Fruit fly (Drosophila melanogaster) whole organism: ENCODE measurements around the gene mRpS34.

ENCODE experiments used
- CG8478 ChIP-seq: fragments of >200 bp; optimal IDR thresholded peaks from 2 replicates; lab custom pipeline; 2018; ENCODE audit warnings: inconsistent platforms
- Dll ChIP-seq: fragments of >200 bp; optimal IDR thresholded peaks from 2 replicates; lab custom pipeline; 2017
- EcR ChIP-seq, 2 experiments: fragments of >200 bp; optimal IDR thresholded peaks; 2 replicates each; lab custom pipeline; 2017; ENCODE audit warnings: missing biosample characterization in 2 of 2, missing genetic modification characterization in 2 of 2, missing genetic modification reagents in 2 of 2
- pan ChIP-seq: fragments of >200 bp; optimal IDR thresholded peaks from 2 replicates; lab custom pipeline; 2017
- psq ChIP-seq: fragments of >200 bp; optimal IDR thresholded peaks from 2 replicates; lab custom pipeline; 2017
- usp ChIP-seq: fragments of >200 bp; optimal IDR thresholded peaks from 2 replicates; lab custom pipeline; 2017; ENCODE audit warnings: missing biosample characterization, missing genetic modification characterization, mixed read lengths

mRpS34 gene

dm6 chr3L:16339463-16339862, 8.4 kb upstream of the mRpS34 start:
- TF ChIP-seq Dll (lab: Kevin White, UChicago) (no peak), CG8478 (lab: Kevin White, UChicago) (no peak), usp (GFP tag; lab: Kevin White, UChicago) (no peak), psq (lab: Kevin White, UChicago) (no peak), pan (lab: Kevin White, UChicago) (no peak), EcR (GFP tag; optimal IDR thresholded peaks at IDR 0.05; lab: Kevin White, UChicago) (no peak)

dm6 chr3L:16339873-16340272, 8.0 kb upstream of the mRpS34 start:
- TF ChIP-seq CG8478 (lab: Kevin White, UChicago) (no peak), pan (lab: Kevin White, UChicago) (no peak), psq (lab: Kevin White, UChicago) (no peak), EcR (GFP tag; optimal IDR thresholded peaks at IDR 0.05; lab: Kevin White, UChicago) (no peak), Dll (lab: Kevin White, UChicago) (no peak), usp (GFP tag; lab: Kevin White, UChicago) (no peak)

- TF ChIP-seq usp (GFP tag; lab: Kevin White, UChicago) (no peak), CG8478 (lab: Kevin White, UChicago) (no peak), EcR (GFP tag; optimal IDR thresholded peaks at IDR 0.05; lab: Kevin White, UChicago) (no peak), psq (lab: Kevin White, UChicago) (no peak), Dll (lab: Kevin White, UChicago) (no peak), pan (lab: Kevin White, UChicago) (no peak)
These were observed 1.9 kb upstream of the mRpS34 start, which contains the start of gene CG33257 for dm6 chr3L:16346023-16346422. Gene CG33257, plus strand, starts transcription at chr3L:16346323.

- TF ChIP-seq usp (GFP tag; lab: Kevin White, UChicago) (no peak), psq (lab: Kevin White, UChicago) (no peak), CG8478 (lab: Kevin White, UChicago) (no peak), EcR (GFP tag; optimal IDR thresholded peaks at IDR 0.05; lab: Kevin White, UChicago) (no peak), Dll (lab: Kevin White, UChicago) (no peak), pan (lab: Kevin White, UChicago) (no peak)
These were observed 1.8 kb downstream of the mRpS34 start for dm6 chr3L:16349686-16350085.

dm6 chr3L:16351770-16352429, 4.0 kb downstream of the mRpS34 start, which contains the start of the genes Golgin104 and Tcs3:
Gene Golgin104, minus strand, starts transcription at chr3L:16351951.
Gene Tcs3, plus strand, starts transcription at chr3L:16351991.
- no peak for TF ChIP-seq CG8478 (lab: Kevin White, UChicago)
- TF ChIP-seq usp (GFP tag; lab: Kevin White, UChicago) = no peak
- TF ChIP-seq pan (lab: Kevin White, UChicago) = no peak
- TF ChIP-seq psq (lab: Kevin White, UChicago) = no peak
- TF ChIP-seq EcR (GFP tag; optimal IDR thresholded peaks at IDR 0.05; lab: Kevin White, UChicago) = no peak
- TF ChIP-seq Dll (lab: Kevin White, UChicago) = no peak

- no peak for TF ChIP-seq pan (lab: Kevin White, UChicago)
- no peak for TF ChIP-seq EcR (GFP tag; optimal IDR thresholded peaks at IDR 0.05; lab: Kevin White, UChicago)
- TF ChIP-seq psq (lab: Kevin White, UChicago) = no peak
- TF ChIP-seq CG8478 (lab: Kevin White, UChicago) = no peak
- no peak for TF ChIP-seq usp (GFP tag; lab: Kevin White, UChicago)
- no peak for TF ChIP-seq Dll (lab: Kevin White, UChicago)
These were observed 6.3 kb downstream of the mRpS34 start, which contains the start of gene Pdh for dm6 chr3L:16354197-16354596. Gene Pdh, minus strand, starts transcription at chr3L:16354297.

- TF ChIP-seq Dll (lab: Kevin White, UChicago) = no peak
- TF ChIP-seq psq (lab: Kevin White, UChicago) = no peak
- no peak for TF ChIP-seq usp (GFP tag; lab: Kevin White, UChicago)
- no peak for TF ChIP-seq pan (lab: Kevin White, UChicago)
- TF ChIP-seq EcR (GFP tag; optimal IDR thresholded peaks at IDR 0.05; lab: Kevin White, UChicago) = no peak
- no peak for TF ChIP-seq CG8478 (lab: Kevin White, UChicago)
These were observed 8.4 kb downstream of the mRpS34 start for dm6 chr3L:16356171-16356765.

- TF ChIP-seq psq (lab: Kevin White, UChicago) (no peak), Dll (lab: Kevin White, UChicago) (no peak), EcR (GFP tag; optimal IDR thresholded peaks at IDR 0.05; lab: Kevin White, UChicago) (peak in 1 of 2 experiments; percentile 64)
These were observed 9.4 kb downstream of the mRpS34 start for dm6 chr3L:16357187-16357728.

- TF ChIP-seq Dll (lab: Kevin White, UChicago) (no peak), psq (lab: Kevin White, UChicago) (no peak), usp (GFP tag; lab: Kevin White, UChicago) (no peak), pan (lab: Kevin White, UChicago) (no peak), EcR (GFP tag; optimal IDR thresholded peaks at IDR 0.05; lab: Kevin White, UChicago) (no peak), CG8478 (lab: Kevin White, UChicago) (no peak)
These were observed 10.0 kb downstream of the mRpS34 start for dm6 chr3L:16357860-16358259.

dm6 chr3L:16359219-16359748, 11.4 kb downstream of the mRpS34 start, which contains the start of gene ringer:
Gene ringer, minus strand, starts transcription at chr3L:16359428.
- no peak for TF ChIP-seq psq (lab: Kevin White, UChicago)
- no peak for TF ChIP-seq pan (lab: Kevin White, UChicago)
- TF ChIP-seq usp (GFP tag; lab: Kevin White, UChicago) = no peak
- no peak for TF ChIP-seq Dll (lab: Kevin White, UChicago)
- TF ChIP-seq CG8478 (lab: Kevin White, UChicago) = no peak
- TF ChIP-seq EcR (GFP tag; optimal IDR thresholded peaks at IDR 0.05; lab: Kevin White, UChicago) = no peak
